Worm (Caenorhabditis elegans): ENCODE results near the gene ocr-2.

ocr-2 gene

DNA sequence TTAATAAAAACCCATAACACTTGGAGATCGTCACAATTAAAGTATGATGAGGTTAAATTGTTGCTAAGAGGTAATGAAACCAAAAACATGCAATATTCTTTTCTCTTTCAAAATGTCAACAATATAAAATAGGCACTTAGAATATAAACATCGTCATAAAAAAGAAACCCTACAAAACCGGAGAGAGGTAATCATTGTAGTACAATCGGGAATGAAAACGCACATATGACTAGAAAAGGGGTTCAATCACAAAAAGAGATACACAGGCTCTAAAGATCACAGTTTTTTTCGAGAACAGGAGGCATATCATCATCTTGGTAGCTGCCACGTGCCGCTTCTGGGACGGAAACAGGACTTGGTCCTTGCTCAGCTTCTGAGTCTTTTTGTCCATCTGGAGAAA, 6.6 kb upstream of the ocr-2 start:
- no peak for TF ChIP-seq elt-2 (tag; optimal IDR thresholded peaks at IDR 0.05)
- TF ChIP-seq nhr-71 (tag; optimal IDR thresholded peaks at IDR 0.05), result no peak
- peak; percentile 43 for TF ChIP-seq nhr-85 (tag)
- no peak for TF ChIP-seq grh-1 (GFP tag; IDR thresholded peaks at IDR 0.05)
- no peak for TF ChIP-seq jun-1 (tag; optimal IDR thresholded peaks at IDR 0.05)
- no peak for TF ChIP-seq nhr-237 (tag; optimal IDR thresholded peaks at IDR 0.05)
- no peak for TF ChIP-seq tbx-2 (tag; optimal IDR thresholded peaks at IDR 0.05)
- no peak for TF ChIP-seq aly-2 (tag; optimal IDR thresholded peaks at IDR 0.05)
- TF ChIP-seq egl-13 (tag; optimal IDR thresholded peaks at IDR 0.05), result no peak

DNA sequence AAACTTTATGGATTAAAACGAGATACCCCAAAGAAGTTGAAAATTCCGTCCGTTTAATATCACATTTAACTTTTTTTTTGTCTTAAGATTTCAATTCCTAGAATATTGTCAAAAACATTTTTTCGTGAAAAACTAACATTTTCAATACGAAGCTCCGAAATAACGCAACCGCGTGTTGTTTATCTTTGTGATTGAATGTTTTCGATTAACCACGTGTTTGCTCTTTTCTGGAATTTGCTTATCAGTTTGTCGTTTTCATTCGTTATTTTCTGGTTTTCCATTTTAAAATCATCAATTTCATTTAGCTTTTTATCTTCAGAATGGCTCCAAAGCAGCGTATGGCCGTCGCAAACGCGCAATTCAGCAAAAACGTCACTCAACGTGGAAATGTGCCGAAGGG, 5.5 kb upstream of the ocr-2 start, which contains the start of gene serp-1.2:
serp-1.2 (plus strand) TSS at position 318 of the 400 bp plus-strand sequence.
- TF ChIP-seq lsy-2 (tag; optimal IDR thresholded peaks at IDR 0.05) (peak in 1 of 2 experiments; percentile 37), lin-14 (GFP tag; optimal IDR thresholded peaks at IDR 0.05) (peak; percentile 31), ceh-88 (GFP tag; IDR thresholded peaks at IDR 0.05) (no peak), nhr-20 (tag; optimal IDR thresholded peaks at IDR 0.05) (peak; percentile 40), xbp-1 (tag; optimal IDR thresholded peaks at IDR 0.05) (no peak), ces-1 (GFP tag; optimal IDR thresholded peaks at IDR 0.05) (no peak), dpl-1 (GFP tag; optimal IDR thresholded peaks at IDR 0.05) (peak in 1 of 3 experiments; percentile 11), irx-1 (tag; optimal IDR thresholded peaks at IDR 0.05) (no peak), efl-1 (optimal IDR thresholded peaks at IDR 0.05) (peak in 1 of 2 experiments; percentile 9), efl-1 (GFP tag; optimal IDR thresholded peaks at IDR 0.05 in 1 of 2) (no peak), mep-1 (tag; optimal IDR thresholded peaks at IDR 0.05) (peak; percentile 14), elt-3 (tag; optimal IDR thresholded peaks at IDR 0.05) (no peak), lin-15B (tag; optimal IDR thresholded peaks at IDR 0.05) (no peak), nhr-71 (tag; optimal IDR thresholded peaks at IDR 0.05) (peak; percentile 36), ama-1 (optimal IDR thresholded peaks at IDR 0.05) (no peak), F16B12.6 (tag; optimal IDR thresholded peaks at IDR 0.05) (no peak), mab-9 (GFP tag; IDR thresholded peaks at IDR 0.05) (no peak), elt-2 (tag; optimal IDR thresholded peaks at IDR 0.05) (peak; percentile 58), pag-3 (tag; optimal IDR thresholded peaks at IDR 0.05; ENCODE audit: borderline replicate concordance, insufficient read depth) (no peak), mdl-1 (tag; optimal IDR thresholded peaks at IDR 0.05) (peak in 1 of 2 experiments; percentile 39), zip-4 (GFP tag; optimal IDR thresholded peaks at IDR 0.05) (no peak), nhr-12 (tag; optimal IDR thresholded peaks at IDR 0.05) (no peak), nhr-77 (tag; optimal IDR thresholded peaks at IDR 0.05) (no peak), lin-35 (GFP tag; optimal IDR thresholded peaks at IDR 0.05) (peak in 1 of 2 experiments; percentile 31), tlp-1 (tag; optimal IDR thresholded peaks at IDR 0.05) (no peak), swsn-7 (tag; optimal IDR thresholded peaks at IDR 0.05) (no peak), hlh-17 (GFP tag; optimal IDR thresholded peaks at IDR 0.05; ENCODE audit: borderline replicate concordance) (no peak)

DNA sequence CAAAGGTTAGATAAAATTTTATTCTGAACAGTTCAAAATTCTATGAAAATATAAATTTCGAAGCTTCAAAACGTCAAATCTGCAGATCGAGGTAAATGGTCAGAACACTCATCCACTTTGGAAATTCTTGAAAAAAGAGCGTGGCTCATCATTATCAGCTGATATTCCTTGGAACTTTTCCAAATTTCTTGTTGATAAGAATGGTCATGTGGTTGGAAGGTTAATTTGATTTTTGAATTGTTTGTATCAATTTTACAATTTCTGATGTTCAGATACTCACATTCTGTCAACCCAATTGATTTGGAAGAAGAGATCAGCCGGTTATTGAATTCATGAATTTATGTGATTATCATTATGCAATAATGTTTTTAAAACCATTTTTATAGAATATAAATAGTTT, 3.2 kb upstream of the ocr-2 start:
- TF ChIP-seq elt-2 (tag; optimal IDR thresholded peaks at IDR 0.05), result peak; percentile 59
- TF ChIP-seq ztf-11 (tag; optimal IDR thresholded peaks at IDR 0.05), result no peak
- TF ChIP-seq tlp-1 (tag; optimal IDR thresholded peaks at IDR 0.05), result no peak
- TF ChIP-seq aha-1 (tag; optimal IDR thresholded peaks at IDR 0.05), result no peak

DNA sequence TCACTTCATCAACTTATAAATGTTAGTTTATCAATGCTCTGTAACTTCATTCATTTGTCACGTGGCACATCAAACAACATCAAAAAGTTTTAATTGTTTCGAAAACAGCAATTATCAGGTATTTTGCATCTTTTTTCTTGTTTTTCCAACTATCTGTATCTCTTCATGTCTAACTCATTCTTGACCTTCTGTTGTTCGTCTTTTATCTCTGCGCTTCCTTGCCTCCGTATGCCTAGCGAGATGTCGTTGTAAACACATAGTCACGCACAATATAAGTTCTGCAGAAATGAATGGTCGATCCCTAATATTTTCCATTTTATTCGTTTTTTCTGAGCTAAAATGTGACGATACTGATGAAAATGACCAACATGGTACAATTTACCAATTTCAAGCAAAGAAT, 2.1 kb upstream of the ocr-2 start, which contains the start of gene gpx-6:
gpx-6 (plus strand) TSS at position 257 of the 400 bp plus-strand sequence.
- TF ChIP-seq lsy-2 (tag; optimal IDR thresholded peaks at IDR 0.05) (peak in 1 of 2 experiments; percentile 3), unc-30 (tag; optimal IDR thresholded peaks at IDR 0.05) (no peak), nhr-20 (tag; optimal IDR thresholded peaks at IDR 0.05) (peak; percentile 32), C16A3.4 (tag; optimal IDR thresholded peaks at IDR 0.05) (peak; percentile 11), aha-1 (tag; optimal IDR thresholded peaks at IDR 0.05) (no peak), hpl-2 (GFP tag; optimal IDR thresholded peaks at IDR 0.05) (no peak), C04F5.9 (tag; optimal IDR thresholded peaks at IDR 0.05) (no peak), blmp-1 (tag; optimal IDR thresholded peaks at IDR 0.05) (peak; percentile 19), nhr-85 (tag) (peak; percentile 55), grh-1 (GFP tag; IDR thresholded peaks at IDR 0.05) (no peak), alr-1 (tag; optimal IDR thresholded peaks at IDR 0.05; ENCODE audit: borderline replicate concordance) (no peak), ceh-8 (GFP tag; optimal IDR thresholded peaks at IDR 0.05) (no peak), nhr-19 (GFP tag; conservative IDR thresholded peaks at IDR 0.05) (no peak), fos-1 (tag; optimal IDR thresholded peaks at IDR 0.05) (no peak)
